Fruit fly (Drosophila melanogaster) whole organism, embryonic: ENCODE measurements around the gene Sil1.
A peak's percentile ranks its signal among the peaks of the same experiment; 100 is the strongest.

Experiments used
- Abd-B ChIP-seq: fragments of 200-800 bp; sonication (Bioruptor generic); optimal IDR thresholded peaks from 2 replicates; lab custom pipeline; 2018; ENCODE audit warnings: missing biosample characterization, mild to moderate bottlenecking, missing genetic modification characterization, moderate library complexity
- Adf1 ChIP-seq: fragments of 200-800 bp; sonication (Bioruptor generic); IDR thresholded peaks from 2 replicates; pipeline ENCODE4 v1.3.6; 2022; ENCODE audit warnings: missing biosample characterization, missing genetic modification characterization
- Bteb2 ChIP-seq: fragments of 200-800 bp; sonication (Bioruptor generic); optimal IDR thresholded peaks from 2 replicates; lab custom pipeline; 2016; ENCODE audit warnings: missing biosample characterization, missing genetic modification characterization
- CG11093 ChIP-seq: fragments of 200-800 bp; sonication (Bioruptor generic); IDR thresholded peaks from 3 replicates; pipeline ENCODE4 v1.3.6; 2022; ENCODE audit warnings: missing biosample characterization, missing genetic modification characterization
- CG12769 ChIP-seq: fragments of 200-800 bp; sonication (Bioruptor generic); optimal IDR thresholded peaks from 2 replicates; lab custom pipeline; 2019; ENCODE audit warnings: missing biosample characterization, mild to moderate bottlenecking, missing genetic modification characterization, moderate library complexity
- CG13624 ChIP-seq: fragments of 200-800 bp; sonication (Bioruptor generic); optimal IDR thresholded peaks from 2 replicates; lab custom pipeline; 2016; ENCODE audit warnings: missing biosample characterization, missing genetic modification characterization
- CG14050 ChIP-seq: fragments of 200-800 bp; sonication (Bioruptor generic); IDR thresholded peaks from 3 replicates; pipeline ENCODE4 v1.3.6; 2022; ENCODE audit warnings: missing biosample characterization, missing genetic modification characterization
- CG1832 ChIP-seq: fragments of 200-800 bp; sonication (Bioruptor generic); optimal IDR thresholded peaks from 2 replicates; lab custom pipeline; 2017; ENCODE audit warnings: missing biosample characterization, mild to moderate bottlenecking, missing genetic modification characterization, inconsistent platforms
- CG2199 ChIP-seq: fragments of 200-800 bp; sonication (Bioruptor generic); IDR thresholded peaks from 3 replicates; pipeline ENCODE4 v1.3.6; 2022; ENCODE audit warnings: missing biosample characterization, missing genetic modification characterization
- CG30403 ChIP-seq: fragments of 200-800 bp; sonication (Bioruptor generic); optimal IDR thresholded peaks from 3 replicates; lab custom pipeline; 2016; ENCODE audit warnings: missing biosample characterization, missing genetic modification characterization
- CG30431 ChIP-seq: fragments of 200-800 bp; sonication (Bioruptor generic); optimal IDR thresholded peaks from 2 replicates; lab custom pipeline; 2017; ENCODE audit warnings: missing biosample characterization, missing genetic modification characterization
- CG31365 ChIP-seq: fragments of 200-800 bp; sonication (Bioruptor generic); optimal IDR thresholded peaks from 2 replicates; lab custom pipeline; 2018; ENCODE audit warnings: missing biosample characterization, mild to moderate bottlenecking, missing genetic modification characterization
- CG3163 ChIP-seq: fragments of 200-800 bp; sonication (Bioruptor generic); optimal IDR thresholded peaks from 3 replicates; lab custom pipeline; 2016; ENCODE audit warnings: missing biosample characterization, missing genetic modification characterization
- CG3407 ChIP-seq: fragments of 200-800 bp; sonication (Bioruptor generic); optimal IDR thresholded peaks from 2 replicates; lab custom pipeline; 2018; ENCODE audit warnings: missing biosample characterization, mild to moderate bottlenecking, missing genetic modification characterization
- CG34422 ChIP-seq: fragments of 200-800 bp; sonication (Bioruptor generic); IDR thresholded peaks from 3 replicates; pipeline ENCODE4 v1.3.6; 2022; ENCODE audit warnings: missing biosample characterization, missing genetic modification characterization
- CG43689 ChIP-seq: fragments of 200-800 bp; sonication (Bioruptor generic); IDR thresholded peaks from 2 replicates; pipeline ENCODE4 v1.3.6; 2022; ENCODE audit warnings: missing biosample characterization, missing genetic modification characterization
- CG6791 ChIP-seq: fragments of 200-800 bp; sonication (Bioruptor generic); IDR thresholded peaks from 3 replicates; pipeline ENCODE4 v1.3.6; 2022; ENCODE audit warnings: missing biosample characterization, missing genetic modification characterization; ENCODE audit not compliant: partially characterized antibody
- CG7357 ChIP-seq: fragments of 200-800 bp; sonication (Bioruptor generic); IDR thresholded peaks from 3 replicates; pipeline ENCODE4 v1.3.6; 2022; ENCODE audit warnings: missing biosample characterization, missing genetic modification characterization
- CG7987 ChIP-seq: fragments of 200-800 bp; sonication (Bioruptor generic); optimal IDR thresholded peaks from 2 replicates; lab custom pipeline; 2018; ENCODE audit warnings: missing biosample characterization, mild to moderate bottlenecking, missing genetic modification characterization, moderate library complexity
- CG8290 ChIP-seq, 3 experiments: fragments of 200-800 bp; sonication (Bioruptor generic); optimal IDR thresholded peaks; 2 replicates each; lab custom pipeline; 2016 to 2019; ENCODE audit warnings: missing biosample characterization in 3 of 3, missing genetic modification characterization in 3 of 3, mild to moderate bottlenecking in 2 of 3, moderate library complexity in 1 of 3
- CG8765 ChIP-seq: fragments of 200-800 bp; sonication (Bioruptor generic); IDR thresholded peaks from 2 replicates; pipeline ENCODE4 v1.3.6; 2022; ENCODE audit warnings: missing biosample characterization, missing genetic modification characterization
- CG8924 ChIP-seq: fragments of 200-800 bp; optimal IDR thresholded peaks from 3 replicates; lab custom pipeline; 2019; ENCODE audit warnings: missing biosample characterization, mild to moderate bottlenecking, missing genetic modification characterization, moderate library complexity
- CG9797 ChIP-seq: fragments of 200-800 bp; sonication (Bioruptor generic); optimal IDR thresholded peaks from 3 replicates; lab custom pipeline; 2018; ENCODE audit warnings: missing biosample characterization, mild to moderate bottlenecking, missing genetic modification characterization
- Dbx ChIP-seq: fragments of 200-800 bp; sonication (Bioruptor generic); IDR thresholded peaks from 3 replicates; pipeline ENCODE4 v1.3.6; 2022; ENCODE audit warnings: missing biosample characterization, missing genetic modification characterization
- Dfd ChIP-seq, 2 experiments: fragments of >200 bp; optimal IDR thresholded peaks; 2 replicates each; lab custom pipeline; 2017; ENCODE audit warnings: missing biosample characterization in 2 of 2, missing genetic modification characterization in 2 of 2
- Doc2 ChIP-seq: fragments of 200-800 bp; sonication (Bioruptor generic); IDR thresholded peaks from 2 replicates; pipeline ENCODE4 v1.3.6; 2022; ENCODE audit warnings: missing biosample characterization, missing genetic modification characterization
- Doc3 ChIP-seq: fragments of 200-800 bp; sonication (Bioruptor generic); IDR thresholded peaks from 3 replicates; pipeline ENCODE4 v1.3.6; 2022; ENCODE audit warnings: missing biosample characterization, missing genetic modification characterization; ENCODE audit not compliant: partially characterized antibody
- Dp ChIP-seq: fragments of 200-800 bp; sonication (Bioruptor generic); optimal IDR thresholded peaks from 2 replicates; lab custom pipeline; 2018; ENCODE audit warnings: missing biosample characterization, mild to moderate bottlenecking, missing genetic modification characterization, moderate library complexity
- Fer2 ChIP-seq: fragments of 200-800 bp; sonication (Bioruptor generic); optimal IDR thresholded peaks from 2 replicates; lab custom pipeline; 2018; ENCODE audit warnings: missing biosample characterization, mild to moderate bottlenecking, missing genetic modification characterization, moderate library complexity
- HLH3B ChIP-seq: fragments of 200-800 bp; sonication (Bioruptor generic); IDR thresholded peaks from 2 replicates; pipeline ENCODE4 v1.3.6; 2022; ENCODE audit warnings: missing biosample characterization, missing genetic modification characterization
- MBD-R2 ChIP-seq: fragments of 200-800 bp; sonication (Bioruptor generic); IDR thresholded peaks from 2 replicates; pipeline ENCODE4 v1.3.6; 2022; ENCODE audit warnings: missing biosample characterization, missing genetic modification characterization
- Mes4 ChIP-seq: fragments of 200-800 bp; sonication (Bioruptor generic); optimal IDR thresholded peaks from 2 replicates; lab custom pipeline; 2016; ENCODE audit warnings: missing biosample characterization, missing genetic modification characterization
- Sry-δ ChIP-seq: fragments of 200-800 bp; sonication (Bioruptor generic); optimal IDR thresholded peaks from 2 replicates; lab custom pipeline; 2016; ENCODE audit warnings: missing biosample characterization, missing genetic modification characterization
- Ssrp ChIP-seq: fragments of 200-800 bp; sonication (Bioruptor generic); optimal IDR thresholded peaks from 2 replicates; lab custom pipeline; 2018; ENCODE audit warnings: missing biosample characterization, mild to moderate bottlenecking, missing genetic modification characterization, moderate library complexity
- Trl ChIP-seq, 3 experiments: fragments of >200 bp in 2 of 3; fragments of 200-800 bp in 1 of 3; sonication (Bioruptor generic) in 1 of 3; optimal IDR thresholded peaks; 2 replicates in 1 of 3; 3 replicates in 2 of 3; lab custom pipeline; 2016 to 2017; ENCODE audit warnings: missing biosample characterization in 1 of 3, missing genetic modification characterization in 1 of 3
- Xrp1 ChIP-seq: fragments of 200-800 bp; sonication (Bioruptor generic); IDR thresholded peaks from 2 replicates; pipeline ENCODE4 v1.3.6; 2022; ENCODE audit warnings: missing biosample characterization, missing genetic modification characterization
- ash1 ChIP-seq: fragments of 200-800 bp; sonication (Bioruptor generic); optimal IDR thresholded peaks from 2 replicates; lab custom pipeline; 2018; ENCODE audit warnings: missing biosample characterization, mild to moderate bottlenecking, missing genetic modification characterization
- bigmax ChIP-seq: fragments of 200-800 bp; sonication (Bioruptor generic); optimal IDR thresholded peaks from 2 replicates; lab custom pipeline; 2018; ENCODE audit warnings: missing biosample characterization, mild to moderate bottlenecking, missing genetic modification characterization
- cato ChIP-seq: fragments of 200-800 bp; sonication (Bioruptor generic); optimal IDR thresholded peaks from 2 replicates; lab custom pipeline; 2016; ENCODE audit warnings: missing biosample characterization, missing genetic modification characterization, borderline replicate concordance
- cg ChIP-seq: fragments of 200-800 bp; sonication (Bioruptor generic); optimal IDR thresholded peaks from 3 replicates; lab custom pipeline; 2019; ENCODE audit warnings: missing biosample characterization, mild to moderate bottlenecking, missing genetic modification characterization, moderate library complexity
- chm ChIP-seq: fragments of 200-800 bp; sonication (Bioruptor generic); IDR thresholded peaks from 2 replicates; pipeline ENCODE4 v1.3.6; 2022; ENCODE audit warnings: missing biosample characterization, missing genetic modification characterization
- h ChIP-seq: fragments of >200 bp; optimal IDR thresholded peaks from 2 replicates; lab custom pipeline; 2017
- ind ChIP-seq: fragments of 200-800 bp; sonication (Bioruptor generic); optimal IDR thresholded peaks from 3 replicates; lab custom pipeline; 2016; ENCODE audit warnings: missing biosample characterization, missing genetic modification characterization
- jumu ChIP-seq: fragments of 200-800 bp; sonication (Bioruptor generic); optimal IDR thresholded peaks from 3 replicates; lab custom pipeline; 2016; ENCODE audit warnings: missing biosample characterization, missing genetic modification characterization
- klu ChIP-seq: fragments of 200-800 bp; sonication (Bioruptor generic); IDR thresholded peaks from 2 replicates; pipeline ENCODE4 v1.3.6; 2022; ENCODE audit warnings: missing biosample characterization, missing genetic modification characterization
- oc ChIP-seq: fragments of 200-800 bp; sonication (Bioruptor generic); optimal IDR thresholded peaks from 2 replicates; lab custom pipeline; 2018; ENCODE audit warnings: missing biosample characterization, mild to moderate bottlenecking, missing genetic modification characterization, moderate library complexity
- scrt ChIP-seq: fragments of 200-800 bp; sonication (Bioruptor generic); optimal IDR thresholded peaks from 2 replicates; lab custom pipeline; 2018; ENCODE audit warnings: missing biosample characterization, mild to moderate bottlenecking, missing genetic modification characterization, moderate library complexity
- seq ChIP-seq: fragments of 200-800 bp; sonication (Bioruptor generic); IDR thresholded peaks from 2 replicates; pipeline ENCODE4 v1.3.6; 2022; ENCODE audit warnings: missing biosample characterization, missing genetic modification characterization
- shn ChIP-seq: fragments of 200-800 bp; sonication (Bioruptor generic); optimal IDR thresholded peaks from 3 replicates; lab custom pipeline; 2016; ENCODE audit warnings: missing biosample characterization, missing genetic modification characterization
- sim ChIP-seq: fragments of 200-800 bp; sonication (Bioruptor generic); IDR thresholded peaks from 2 replicates; pipeline ENCODE4 v1.3.6; 2022; ENCODE audit warnings: missing biosample characterization, missing genetic modification characterization
- sob ChIP-seq: fragments of 200-800 bp; sonication (Bioruptor generic); IDR thresholded peaks from 2 replicates; pipeline ENCODE4 v1.3.6; 2022; ENCODE audit warnings: missing biosample characterization, missing genetic modification characterization

The Sil1 gene

DNA sequence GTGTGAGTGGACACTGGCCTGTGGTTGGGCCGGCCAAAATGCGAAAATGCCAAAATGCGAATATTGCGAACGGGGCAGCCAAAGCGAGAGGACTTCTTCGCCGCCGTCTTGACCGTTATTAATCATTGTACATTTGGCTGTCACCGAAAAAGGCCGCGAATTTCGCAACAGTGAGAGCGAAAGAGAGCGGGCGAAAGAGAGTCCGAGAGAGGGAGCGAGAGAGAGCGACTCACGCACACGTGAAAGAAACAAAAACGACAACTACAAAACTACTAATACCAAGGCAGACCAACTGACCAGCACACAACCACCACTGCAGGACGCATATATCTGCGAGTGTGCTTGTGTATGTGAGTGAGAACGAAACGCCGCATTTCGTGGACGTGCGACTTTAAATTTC lies 50.8 kb downstream of the Sil1 start (continued):
- TF ChIP-seq HLH3B (no peak), CG8924 (tag; lab: Kevin White, UChicago) (no peak), Dfd (GFP tag; optimal IDR thresholded peaks at IDR 0.05; lab: Kevin White, UChicago) (peak in 1 of 2 experiments; percentile 22), shn (no peak), CG11093 (GFP tag; lab: Robert Waterston, UW) (no peak), MBD-R2 (no peak), Mes4 (no peak), CG34422 (GFP tag; lab: Robert Waterston, UW) (no peak), scrt (no peak), sob (GFP tag; lab: Robert Waterston, UW) (no peak), ash1 (GFP tag; lab: Kevin White, UChicago) (no peak), CG1832 (GFP tag; lab: Kevin White, UChicago) (peak; percentile 66), Ssrp (tag; lab: Kevin White, UChicago) (no peak), CG31365 (tag; lab: Kevin White, UChicago) (no peak), jumu (no peak), chm (no peak), CG2199 (no peak), CG7987 (GFP tag; lab: Kevin White, UChicago) (no peak), Xrp1 (no peak), CG9797 (GFP tag; lab: Kevin White, UChicago) (no peak), Bteb2 (GFP tag; lab: Kevin White, UChicago) (no peak), CG3407 (GFP tag; lab: Kevin White, UChicago) (no peak), Doc2 (GFP tag; lab: Robert Waterston, UW) (no peak), oc (tag; lab: Kevin White, UChicago) (no peak), CG43689 (GFP tag; lab: Robert Waterston, UW) (no peak), Trl (optimal IDR thresholded peaks at IDR 0.05; lab: Kevin White, UChicago) (peak; percentile 61), Trl (GFP tag; optimal IDR thresholded peaks at IDR 0.05; lab: Kevin White, UChicago) (no peak), CG14050 (GFP tag; lab: Robert Waterston, UW) (no peak), CG30431 (no peak), sim (GFP tag; lab: Robert Waterston, UW) (no peak), Fer2 (no peak), Adf1 (no peak), CG3163 (GFP tag; lab: Kevin White, UChicago) (peak; percentile 38), Dp (GFP tag; lab: Kevin White, UChicago) (no peak), CG7357 (GFP tag; lab: Robert Waterston, UW) (no peak), cg (peak; percentile 86), bigmax (no peak), Dbx (GFP tag; lab: Robert Waterston, UW) (no peak), cato (GFP tag; lab: Kevin White, UChicago) (no peak), CG30403 (GFP tag; lab: Kevin White, UChicago) (no peak), Doc3 (no peak), klu (no peak), CG13624 (GFP tag; lab: Kevin White, UChicago) (no peak), Abd-B (GFP tag; lab: Kevin White, UChicago) (no peak), Sry-δ (no peak), ind (no peak), CG6791 (0 out of 3 replicates have a peak, but pooled peaks have one; percentile 11), h (lab: Kevin White, UChicago) (no peak), CG8290 (GFP tag; optimal IDR thresholded peaks at IDR 0.05; lab: Kevin White, UChicago) (no peak), CG8290 (tag; optimal IDR thresholded peaks at IDR 0.05; lab: Kevin White, UChicago) (no peak), CG12769 (tag; lab: Kevin White, UChicago) (no peak), seq (GFP tag; lab: Robert Waterston, UW) (0 out of 2 replicates have a peak, but pooled peaks have one; percentile 12), CG8765 (peak; percentile 55; the same call in 1 of the 2 replicates)
